Fruit fly (Drosophila melanogaster) whole organism, pupa: ENCODE results near the gene CG31100.

Experiments
- CG10348 ChIP-seq: fragments of 200-800 bp; sonication (Bioruptor generic); IDR thresholded peaks from 2 replicates; pipeline ENCODE4 v1.3.6; 2022; ENCODE audit warnings: missing biosample characterization, missing genetic modification characterization
- CG12605 ChIP-seq: fragments of 200-800 bp; sonication (Bioruptor generic); IDR thresholded peaks from 2 replicates; pipeline ENCODE4 v1.3.6; 2022; ENCODE audit warnings: missing biosample characterization, missing genetic modification characterization
- CG13204 ChIP-seq: fragments of 200-800 bp; sonication (Bioruptor generic); optimal IDR thresholded peaks from 2 replicates; lab custom pipeline; 2018; ENCODE audit warnings: missing biosample characterization, mild to moderate bottlenecking, missing genetic modification characterization, moderate library complexity
- CG14655 ChIP-seq: fragments of 200-800 bp; sonication (Bioruptor generic); optimal IDR thresholded peaks from 3 replicates; lab custom pipeline; 2017; ENCODE audit warnings: mild to moderate bottlenecking, missing biosample characterization, missing genetic modification reagents, missing genetic modification characterization
- CG15710 ChIP-seq: fragments of 200-800 bp; sonication (Bioruptor generic); optimal IDR thresholded peaks from 2 replicates; lab custom pipeline; 2018; ENCODE audit warnings: missing biosample characterization, mild to moderate bottlenecking, missing genetic modification characterization, moderate library complexity
- CG17806 ChIP-seq: fragments of 200-800 bp; sonication (Bioruptor generic); optimal IDR thresholded peaks from 2 replicates; lab custom pipeline; 2018; ENCODE audit warnings: missing biosample characterization, mild to moderate bottlenecking, missing genetic modification characterization, moderate library complexity
- CG32121 ChIP-seq: fragments of 200-800 bp; sonication (Bioruptor generic); IDR thresholded peaks from 2 replicates; pipeline ENCODE4 v1.3.6; 2022; ENCODE audit warnings: missing biosample characterization, missing genetic modification characterization
- CG34367 ChIP-seq: fragments of 200-800 bp; sonication (Bioruptor generic); optimal IDR thresholded peaks from 2 replicates; lab custom pipeline; 2018; ENCODE audit warnings: missing biosample characterization, mild to moderate bottlenecking, missing genetic modification characterization
- CG4496 ChIP-seq: fragments of 200-800 bp; sonication (Bioruptor generic); IDR thresholded peaks from 3 replicates; pipeline ENCODE4 v1.3.6; 2022; ENCODE audit warnings: missing biosample characterization, missing genetic modification characterization
- CG8159 ChIP-seq: fragments of 200-800 bp; sonication (Bioruptor generic); optimal IDR thresholded peaks from 3 replicates; lab custom pipeline; 2018; ENCODE audit warnings: missing biosample characterization, mild to moderate bottlenecking, missing genetic modification characterization, moderate library complexity
- CG8301 ChIP-seq: fragments of 200-800 bp; sonication (Bioruptor generic); optimal IDR thresholded peaks from 2 replicates; lab custom pipeline; 2018; ENCODE audit warnings: missing biosample characterization, mild to moderate bottlenecking, missing genetic modification characterization
- CG9948 ChIP-seq: fragments of 200-800 bp; sonication (Bioruptor generic); optimal IDR thresholded peaks from 2 replicates; lab custom pipeline; 2018; ENCODE audit warnings: missing biosample characterization, mild to moderate bottlenecking, missing genetic modification characterization, moderate library complexity
- D1 ChIP-seq: fragments of 200-800 bp; sonication (Bioruptor generic); optimal IDR thresholded peaks from 2 replicates; lab custom pipeline; 2018; ENCODE audit warnings: missing biosample characterization, mild to moderate bottlenecking, missing genetic modification characterization, moderate library complexity
- EcR ChIP-seq: fragments of 200-800 bp; sonication (Bioruptor generic); optimal IDR thresholded peaks from 3 replicates; lab custom pipeline; 2019; ENCODE audit warnings: missing biosample characterization, missing genetic modification characterization, mild to moderate bottlenecking, moderate library complexity, missing genetic modification reagents
- Ets98B ChIP-seq: fragments of 200-800 bp; sonication (Bioruptor generic); IDR thresholded peaks from 2 replicates; pipeline ENCODE4 v1.3.6; 2022; ENCODE audit warnings: missing biosample characterization, missing genetic modification characterization
- Pif1A ChIP-seq: fragments of 200-800 bp; sonication (Bioruptor generic); optimal IDR thresholded peaks from 3 replicates; lab custom pipeline; 2016; ENCODE audit warnings: missing biosample characterization, missing genetic modification characterization
- Pif1B ChIP-seq: fragments of 200-800 bp; sonication (Bioruptor generic); optimal IDR thresholded peaks from 3 replicates; lab custom pipeline; 2016; ENCODE audit warnings: missing biosample characterization, missing genetic modification characterization
- Snoo ChIP-seq: fragments of 200-800 bp; sonication (Bioruptor generic); optimal IDR thresholded peaks from 3 replicates; lab custom pipeline; 2017; ENCODE audit warnings: missing biosample characterization, mild to moderate bottlenecking, missing genetic modification characterization, inconsistent platforms
- fd96Ca ChIP-seq: fragments of 200-800 bp; sonication (Bioruptor generic); IDR thresholded peaks from 3 replicates; pipeline ENCODE4 v1.3.6; 2022; ENCODE audit warnings: missing biosample characterization, missing genetic modification characterization
- gl ChIP-seq: fragments of 200-800 bp; sonication (Bioruptor generic); optimal IDR thresholded peaks from 2 replicates; lab custom pipeline; 2018; ENCODE audit warnings: missing biosample characterization, mild to moderate bottlenecking, missing genetic modification characterization
- rn ChIP-seq: fragments of 200-800 bp; sonication (Bioruptor generic); IDR thresholded peaks from 2 replicates; pipeline ENCODE4 v1.3.6; 2022; ENCODE audit warnings: missing biosample characterization, missing genetic modification characterization

CG31100 gene

DNA sequence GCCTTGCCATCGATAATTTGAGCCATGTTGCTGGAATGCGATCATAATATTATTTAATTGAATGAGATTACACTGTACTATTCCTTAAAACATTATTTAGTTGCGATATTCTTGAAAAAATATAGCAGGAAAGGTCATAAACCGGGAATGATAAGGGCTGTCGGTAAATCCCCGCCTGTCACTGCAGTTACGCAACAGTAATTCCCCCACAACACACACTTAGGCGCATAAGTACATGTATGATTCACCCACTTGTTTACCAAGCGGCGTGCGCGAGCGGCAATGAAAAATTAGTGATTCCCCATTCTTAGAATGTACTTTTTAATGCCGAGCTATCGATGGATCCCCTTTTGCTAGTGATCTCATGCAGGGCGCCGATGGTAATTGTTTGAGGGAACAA is 40.2 kb upstream of the CG31100 start:
- TF ChIP-seq CG8159 (no peak), EcR (peak; percentile 78)

DNA sequence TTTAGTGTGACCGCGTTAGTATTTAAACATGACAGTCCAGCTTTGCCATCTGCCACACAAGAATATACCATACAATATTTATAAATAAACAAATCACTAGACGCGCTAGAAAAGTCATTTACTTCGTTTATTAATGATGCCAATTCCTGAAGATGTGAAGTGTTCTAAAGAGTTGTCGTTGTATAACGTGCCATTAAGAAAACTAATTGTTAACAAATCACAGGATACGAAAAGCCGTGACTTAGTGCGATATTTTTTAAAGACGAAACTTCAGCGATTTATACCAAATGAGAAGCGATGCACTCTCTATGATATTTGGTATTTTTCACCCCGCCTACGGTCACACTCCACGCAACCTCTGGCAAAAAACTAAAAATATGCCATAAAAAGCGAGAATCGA is 36.0 kb upstream of the CG31100 start, which contains the start of gene neur:
TSS of gene neur (minus strand) at position 24 of the 400 bp plus-strand sequence.
- TF ChIP-seq Snoo (tag; lab: Kevin White, UChicago) (no peak), Ets98B (no peak), CG8159 (no peak), EcR (no peak), CG12605 (GFP tag; lab: Robert Waterston, UW) (no peak), Pif1A (GFP tag; lab: Kevin White, UChicago) (no peak), CG4496 (GFP tag; lab: Robert Waterston, UW) (no peak), fd96Ca (GFP tag; lab: Robert Waterston, UW) (no peak), CG34367 (tag; lab: Kevin White, UChicago) (no peak), D1 (no peak), CG14655 (GFP tag; lab: Kevin White, UChicago) (no peak), rn (GFP tag; lab: Robert Waterston, UW) (no peak), CG17806 (tag; lab: Kevin White, UChicago) (no peak), CG13204 (GFP tag; lab: Kevin White, UChicago) (no peak), CG8301 (tag; lab: Kevin White, UChicago) (no peak), CG15710 (tag; lab: Kevin White, UChicago) (no peak), Pif1B (GFP tag; lab: Kevin White, UChicago) (no peak)

DNA sequence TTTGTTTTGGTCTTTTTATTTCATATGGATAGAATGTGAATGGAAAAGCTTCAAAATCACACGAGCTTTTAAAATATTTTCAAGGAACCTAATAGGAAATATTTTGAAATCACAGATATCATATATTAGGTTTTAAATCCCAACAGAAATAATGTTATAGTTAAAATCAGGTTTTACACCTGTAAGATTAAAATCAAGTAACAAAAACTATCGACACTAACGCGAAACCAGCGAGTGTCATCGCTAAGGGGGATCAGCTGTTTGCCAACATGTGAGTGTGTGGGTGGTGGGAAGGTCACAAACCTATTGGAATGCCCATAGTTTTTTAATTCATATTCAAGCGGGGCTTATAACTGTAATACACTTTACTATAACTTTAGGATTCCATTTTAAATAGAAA is 35.2 kb upstream of the CG31100 start, which contains the start of gene hyx:
TSS of gene hyx (plus strand) at position 109 of the 400 bp plus-strand sequence.
- TF ChIP-seq Ets98B = no peak; the same call in 1 of the 2 replicates
- no peak for TF ChIP-seq fd96Ca (GFP tag; lab: Robert Waterston, UW)
- TF ChIP-seq EcR = peak; percentile 93
- peak; percentile 36; the same call in 1 of the 2 replicates for TF ChIP-seq CG32121
- no peak for TF ChIP-seq Pif1B (GFP tag; lab: Kevin White, UChicago)
- TF ChIP-seq Snoo (tag; lab: Kevin White, UChicago) = peak; percentile 21
- TF ChIP-seq D1 = no peak
- TF ChIP-seq CG17806 (tag; lab: Kevin White, UChicago) = peak; percentile 20
- TF ChIP-seq CG34367 (tag; lab: Kevin White, UChicago) = no peak
- no peak for TF ChIP-seq CG8301 (tag; lab: Kevin White, UChicago)
- no peak for TF ChIP-seq gl (tag; lab: Kevin White, UChicago)
- TF ChIP-seq Pif1A (GFP tag; lab: Kevin White, UChicago) = no peak
- no peak for TF ChIP-seq CG12605 (GFP tag; lab: Robert Waterston, UW)
- TF ChIP-seq CG4496 (GFP tag; lab: Robert Waterston, UW) = 0 out of 3 replicates have a peak, but pooled peaks have one; percentile 24
- TF ChIP-seq CG14655 (GFP tag; lab: Kevin White, UChicago) = no peak
- TF ChIP-seq CG15710 (tag; lab: Kevin White, UChicago) = peak; percentile 11

DNA sequence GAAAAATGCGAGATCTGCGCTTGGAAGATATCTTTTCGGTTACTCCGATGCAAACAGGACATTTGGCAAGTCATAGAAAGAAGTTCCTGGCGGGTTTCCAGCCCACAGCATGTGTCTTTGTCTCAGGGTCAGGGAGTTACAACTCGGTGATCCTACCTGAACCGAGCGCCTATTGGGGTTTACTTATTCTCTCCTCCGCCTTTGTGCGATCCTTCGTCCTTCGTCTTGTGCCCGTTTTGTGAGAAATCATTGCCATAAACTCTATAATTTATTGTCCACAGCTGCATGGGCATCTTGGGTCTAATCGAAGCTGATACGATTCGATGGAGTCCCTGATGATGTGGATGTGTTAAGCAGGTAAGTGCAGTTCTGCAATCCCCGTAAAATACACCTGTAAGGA is 34.5 kb upstream of the CG31100 start:
- TF ChIP-seq CG34367 (tag; lab: Kevin White, UChicago) (no peak), Pif1B (GFP tag; lab: Kevin White, UChicago) (no peak), Snoo (tag; lab: Kevin White, UChicago) (no peak), CG12605 (GFP tag; lab: Robert Waterston, UW) (no peak), CG13204 (GFP tag; lab: Kevin White, UChicago) (no peak), Pif1A (GFP tag; lab: Kevin White, UChicago) (no peak), CG14655 (GFP tag; lab: Kevin White, UChicago) (no peak), fd96Ca (GFP tag; lab: Robert Waterston, UW) (no peak), EcR (no peak), CG4496 (GFP tag; lab: Robert Waterston, UW) (no peak), gl (tag; lab: Kevin White, UChicago) (no peak), CG17806 (tag; lab: Kevin White, UChicago) (no peak), CG8159 (no peak), CG8301 (tag; lab: Kevin White, UChicago) (no peak), D1 (no peak), CG15710 (tag; lab: Kevin White, UChicago) (no peak), Ets98B (no peak), CG10348 (no peak)

DNA sequence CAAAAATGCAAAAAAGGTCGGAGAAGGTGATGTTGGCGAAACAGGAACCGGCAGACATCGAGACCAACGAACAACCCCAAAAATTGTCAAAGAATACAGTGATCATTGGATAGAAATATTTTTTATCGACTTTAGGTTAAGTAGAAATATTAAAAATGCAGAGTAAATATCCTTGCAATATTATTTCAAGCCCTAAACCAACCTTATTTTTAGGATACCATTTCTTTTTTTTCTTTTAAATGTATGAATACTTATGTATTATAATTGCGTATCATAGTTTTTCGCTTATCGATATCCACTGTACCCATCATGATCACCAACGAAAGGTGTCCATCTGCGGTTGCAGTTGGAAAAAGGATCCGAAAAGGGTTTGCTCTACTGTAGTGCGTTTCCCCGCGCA is 31.8 kb upstream of the CG31100 start:
- no peak for TF ChIP-seq Pif1B (GFP tag; lab: Kevin White, UChicago)
- TF ChIP-seq CG13204 (GFP tag; lab: Kevin White, UChicago) = no peak
- TF ChIP-seq CG12605 (GFP tag; lab: Robert Waterston, UW) = no peak
- TF ChIP-seq CG8159 = no peak
- TF ChIP-seq Pif1A (GFP tag; lab: Kevin White, UChicago) = no peak
- TF ChIP-seq CG17806 (tag; lab: Kevin White, UChicago) = no peak
- no peak for TF ChIP-seq rn (GFP tag; lab: Robert Waterston, UW)
- no peak for TF ChIP-seq CG4496 (GFP tag; lab: Robert Waterston, UW)
- TF ChIP-seq CG10348 = no peak
- TF ChIP-seq CG34367 (tag; lab: Kevin White, UChicago) = no peak
- no peak for TF ChIP-seq Ets98B
- no peak for TF ChIP-seq CG9948 (tag; lab: Kevin White, UChicago)
- TF ChIP-seq CG14655 (GFP tag; lab: Kevin White, UChicago) = no peak
- TF ChIP-seq EcR = no peak
- no peak for TF ChIP-seq CG32121
- no peak for TF ChIP-seq D1
- no peak for TF ChIP-seq CG15710 (tag; lab: Kevin White, UChicago)
